Fruit fly (Drosophila melanogaster): ENCODE data around the gene Reck.

Gene Reck

dm6 chr3L:15005774-15006173 lies 8.1 kb downstream of the Reck start:
- peak; percentile 59 for TF ChIP-seq CG17806 (tag; optimal IDR thresholded peaks at IDR 0.05)
- TF ChIP-seq rn (GFP tag; IDR thresholded peaks at IDR 0.05): no peak
- no peak for TF ChIP-seq CG32121 (GFP tag; IDR thresholded peaks at IDR 0.05)
- TF ChIP-seq Snoo (tag; optimal IDR thresholded peaks at IDR 0.05): no peak
- TF ChIP-seq CG9948 (tag; optimal IDR thresholded peaks at IDR 0.05): peak; percentile 68
- no peak for TF ChIP-seq CG12605 (GFP tag; IDR thresholded peaks at IDR 0.05)
- no peak for TF ChIP-seq fd96Ca (GFP tag; IDR thresholded peaks at IDR 0.05)
- peak; percentile 47 for TF ChIP-seq CG34367 (tag; optimal IDR thresholded peaks at IDR 0.05)
- peak; percentile 70 for TF ChIP-seq CG14655 (GFP tag; optimal IDR thresholded peaks at IDR 0.05)
- peak; percentile 0 for TF ChIP-seq D1 (tag; optimal IDR thresholded peaks at IDR 0.05)
- TF ChIP-seq gl (tag; optimal IDR thresholded peaks at IDR 0.05): no peak
- no peak for TF ChIP-seq EcR (GFP tag; optimal IDR thresholded peaks at IDR 0.05)
- no peak for TF ChIP-seq CG10348 (GFP tag; IDR thresholded peaks at IDR 0.05)
- no peak for TF ChIP-seq CG13204 (GFP tag; optimal IDR thresholded peaks at IDR 0.05)
- TF ChIP-seq CG8159 (tag; optimal IDR thresholded peaks at IDR 0.05): peak; percentile 71
- TF ChIP-seq Pif1A (GFP tag; optimal IDR thresholded peaks at IDR 0.05): peak; percentile 49
- TF ChIP-seq CG8301 (tag; optimal IDR thresholded peaks at IDR 0.05): peak; percentile 57
- TF ChIP-seq Ets98B (GFP tag; IDR thresholded peaks at IDR 0.05): no peak
- peak; percentile 46 for TF ChIP-seq Pif1B (GFP tag; optimal IDR thresholded peaks at IDR 0.05)
- no peak for TF ChIP-seq CG4496 (GFP tag; IDR thresholded peaks at IDR 0.05)
- TF ChIP-seq CG15710 (tag; optimal IDR thresholded peaks at IDR 0.05): peak; percentile 65

dm6 chr3L:15005085-15005484 lies 8.8 kb downstream of the Reck start:
- no peak for TF ChIP-seq CG14655 (GFP tag; optimal IDR thresholded peaks at IDR 0.05)
- TF ChIP-seq CG17806 (tag; optimal IDR thresholded peaks at IDR 0.05): peak; percentile 58
- TF ChIP-seq rn (GFP tag; IDR thresholded peaks at IDR 0.05): 0 out of 2 replicates have a peak, but pooled peaks have one; percentile 40
- peak; percentile 69 for TF ChIP-seq CG32121 (GFP tag; IDR thresholded peaks at IDR 0.05)
- no peak for TF ChIP-seq gl (tag; optimal IDR thresholded peaks at IDR 0.05)
- no peak for TF ChIP-seq Pif1B (GFP tag; optimal IDR thresholded peaks at IDR 0.05)
- peak; percentile 41 for TF ChIP-seq Pif1A (GFP tag; optimal IDR thresholded peaks at IDR 0.05)
- TF ChIP-seq CG15710 (tag; optimal IDR thresholded peaks at IDR 0.05): peak; percentile 37
- peak; percentile 79 for TF ChIP-seq CG12605 (GFP tag; IDR thresholded peaks at IDR 0.05)
- peak; percentile 54 for TF ChIP-seq CG8301 (tag; optimal IDR thresholded peaks at IDR 0.05)
- TF ChIP-seq Snoo (tag; optimal IDR thresholded peaks at IDR 0.05): no peak
- TF ChIP-seq CG9948 (tag; optimal IDR thresholded peaks at IDR 0.05): peak; percentile 61
- TF ChIP-seq fd96Ca (GFP tag; IDR thresholded peaks at IDR 0.05): peak; percentile 62; the same call in 2 of the 3 replicates
- TF ChIP-seq CG8159 (tag; optimal IDR thresholded peaks at IDR 0.05): peak; percentile 61
- no peak for TF ChIP-seq CG13204 (GFP tag; optimal IDR thresholded peaks at IDR 0.05)
- TF ChIP-seq Ets98B (GFP tag; IDR thresholded peaks at IDR 0.05): peak; percentile 79
- TF ChIP-seq CG4496 (GFP tag; IDR thresholded peaks at IDR 0.05): peak; percentile 77; the same call in 2 of the 3 replicates
- TF ChIP-seq CG34367 (tag; optimal IDR thresholded peaks at IDR 0.05): peak; percentile 45

dm6 chr3L:14999284-15000019 lies 14.4 kb downstream of the Reck start, which contains the start of the genes mRpL39 and Prosbeta2:
TSS of gene mRpL39 (minus strand) at chr3L:14999666.
TSS of gene Prosbeta2 (plus strand) at chr3L:14999951.
- TF ChIP-seq CG32121 (GFP tag; IDR thresholded peaks at IDR 0.05) (peak; percentile 61), CG8159 (tag; optimal IDR thresholded peaks at IDR 0.05) (peak; percentile 72), CG17806 (tag; optimal IDR thresholded peaks at IDR 0.05) (no peak), Snoo (tag; optimal IDR thresholded peaks at IDR 0.05) (no peak), CG15710 (tag; optimal IDR thresholded peaks at IDR 0.05) (peak; percentile 0), EcR (GFP tag; optimal IDR thresholded peaks at IDR 0.05) (peak; percentile 24), fd96Ca (GFP tag; IDR thresholded peaks at IDR 0.05) (peak; percentile 23; the same call in 1 of the 3 replicates), CG12605 (GFP tag; IDR thresholded peaks at IDR 0.05) (no peak), D1 (tag; optimal IDR thresholded peaks at IDR 0.05) (no peak), CG4496 (GFP tag; IDR thresholded peaks at IDR 0.05) (peak; percentile 66; the same call in 1 of the 3 replicates), CG10348 (GFP tag; IDR thresholded peaks at IDR 0.05) (no peak), CG9948 (tag; optimal IDR thresholded peaks at IDR 0.05) (no peak), CG14655 (GFP tag; optimal IDR thresholded peaks at IDR 0.05) (no peak), Pif1A (GFP tag; optimal IDR thresholded peaks at IDR 0.05) (no peak), CG13204 (GFP tag; optimal IDR thresholded peaks at IDR 0.05) (no peak), Pif1B (GFP tag; optimal IDR thresholded peaks at IDR 0.05) (no peak), rn (GFP tag; IDR thresholded peaks at IDR 0.05) (peak; percentile 60; the same call in 1 of the 2 replicates), gl (tag; optimal IDR thresholded peaks at IDR 0.05) (no peak), CG8301 (tag; optimal IDR thresholded peaks at IDR 0.05) (no peak), CG34367 (tag; optimal IDR thresholded peaks at IDR 0.05) (no peak)

- no peak for TF ChIP-seq CG32121 (GFP tag; IDR thresholded peaks at IDR 0.05)
- no peak for TF ChIP-seq Ets98B (GFP tag; IDR thresholded peaks at IDR 0.05)
- no peak for TF ChIP-seq CG10348 (GFP tag; IDR thresholded peaks at IDR 0.05)
- no peak for TF ChIP-seq CG13204 (GFP tag; optimal IDR thresholded peaks at IDR 0.05)
- TF ChIP-seq CG17806 (tag; optimal IDR thresholded peaks at IDR 0.05): no peak
- no peak for TF ChIP-seq D1 (tag; optimal IDR thresholded peaks at IDR 0.05)
Measured at dm6 chr3L:14992807-14993206, 21.1 kb downstream of the Reck start.

dm6 chr3L:14992025-14992424 lies 21.8 kb downstream of the Reck start, which contains the start of gene Zip71B:
TSS of gene Zip71B (plus strand) at chr3L:14992289.
- TF ChIP-seq CG13204 (GFP tag; optimal IDR thresholded peaks at IDR 0.05) (no peak), Pif1A (GFP tag; optimal IDR thresholded peaks at IDR 0.05) (no peak), Ets98B (GFP tag; IDR thresholded peaks at IDR 0.05) (no peak), CG34367 (tag; optimal IDR thresholded peaks at IDR 0.05) (no peak), rn (GFP tag; IDR thresholded peaks at IDR 0.05) (no peak), CG17806 (tag; optimal IDR thresholded peaks at IDR 0.05) (no peak), CG32121 (GFP tag; IDR thresholded peaks at IDR 0.05) (no peak), CG4496 (GFP tag; IDR thresholded peaks at IDR 0.05) (no peak), Snoo (tag; optimal IDR thresholded peaks at IDR 0.05) (no peak)

All from whole organism, pupa.